Worm (Caenorhabditis elegans): ENCODE measurements around the gene F58G1.7.
A peak's percentile ranks its signal among the peaks of the same experiment; 100 is the strongest.

The F58G1.7 gene

DNA sequence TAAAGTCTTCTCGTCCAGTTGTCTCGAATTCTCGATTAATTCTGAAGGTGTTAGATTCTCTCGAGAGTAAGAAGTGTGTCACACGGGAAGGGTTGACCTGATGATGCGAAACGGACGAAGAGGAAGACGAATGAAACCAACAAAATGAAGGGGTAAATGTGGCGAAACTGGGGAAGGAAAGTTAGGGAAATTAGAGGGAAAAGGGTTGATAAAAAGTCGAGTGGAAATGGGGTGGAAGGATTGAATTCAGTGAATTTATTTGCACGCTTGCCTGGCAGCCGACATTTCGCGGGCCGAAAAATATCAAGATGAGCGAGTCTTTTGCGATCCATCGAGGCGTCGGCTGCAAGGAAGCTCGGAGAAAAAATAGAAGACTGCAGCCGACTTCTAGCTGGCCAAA lies at the start of gene F58G1.7:
F58G1.7 (minus strand) TSS at position 101 of the 400 bp plus-strand sequence.
- TF ChIP-seq die-1 (tag; optimal IDR thresholded peaks at IDR 0.05), result no peak
- no peak for TF ChIP-seq snpc-4 (GFP tag; optimal IDR thresholded peaks at IDR 0.05)
- TF ChIP-seq snpc-4 (tag; optimal IDR thresholded peaks at IDR 0.05), result peak in 2 of 4 experiments; percentile 35 to 68
- TF ChIP-seq zfh-2 (GFP tag; conservative IDR thresholded peaks at IDR 0.05), result 0 out of 2 replicates have a peak, but pooled peaks have one; percentile 20

DNA sequence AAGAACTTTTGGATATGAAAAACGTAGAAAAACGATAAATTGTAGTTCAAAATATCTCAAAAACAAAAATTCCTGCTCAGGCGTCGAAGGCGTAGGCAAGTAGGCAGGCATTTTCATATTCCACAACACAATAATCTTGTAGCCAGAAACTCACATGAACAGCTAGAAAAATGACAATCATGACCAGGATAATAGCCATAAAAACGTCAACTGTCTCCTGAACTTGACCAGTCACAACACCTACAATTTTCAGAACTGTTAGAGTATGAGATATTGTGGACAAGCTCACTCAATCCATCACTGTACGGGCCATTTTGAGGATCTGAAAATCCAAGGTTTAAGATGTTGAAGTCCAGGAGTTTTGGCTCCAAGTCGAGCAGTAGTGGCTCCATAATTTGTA lies 49.4 kb upstream of the F58G1.7 start, which contains the start of gene Y38F1A.7:
Y38F1A.7 (minus strand) TSS at position 392 of the 400 bp plus-strand sequence.
- no peak for TF ChIP-seq ZK185.1 (tag; optimal IDR thresholded peaks at IDR 0.05; ENCODE audit: poor library complexity, severe bottlenecking)
- TF ChIP-seq aptf-3 (GFP tag; IDR thresholded peaks at IDR 0.05), result no peak
- no peak for TF ChIP-seq B0261.1 (tag; optimal IDR thresholded peaks at IDR 0.05)
- TF ChIP-seq lin-40 (tag; optimal IDR thresholded peaks at IDR 0.05), result no peak
- no peak for TF ChIP-seq nfya-1 (tag; optimal IDR thresholded peaks at IDR 0.05; ENCODE audit: borderline replicate concordance, insufficient read depth)
- TF ChIP-seq xnd-1 (tag; optimal IDR thresholded peaks at IDR 0.05), result no peak
- no peak for TF ChIP-seq ceh-40 (GFP tag; IDR thresholded peaks at IDR 0.05)

DNA sequence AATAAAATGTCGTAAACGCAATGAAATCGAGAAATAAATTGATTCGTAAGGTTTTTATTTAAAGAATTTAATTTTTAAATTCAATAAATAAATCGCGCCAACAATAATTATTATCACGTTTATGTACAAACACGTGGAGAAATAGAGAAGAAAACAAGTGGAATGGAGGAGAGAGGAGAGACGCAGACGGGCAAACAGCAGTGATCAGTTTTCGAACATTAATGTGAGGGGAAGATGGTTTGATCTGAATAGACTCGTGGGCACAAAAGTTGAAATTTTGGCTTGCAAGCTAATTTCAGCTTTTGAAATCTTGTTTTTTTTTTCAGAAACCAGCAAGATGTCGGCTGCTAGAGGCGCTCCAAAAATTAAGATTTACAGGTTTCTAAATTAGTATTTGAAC lies 48.2 kb upstream of the F58G1.7 start, which contains the start of gene hphd-1:
hphd-1 (minus strand) TSS at position 323 of the 400 bp plus-strand sequence.
- TF ChIP-seq lir-1 (GFP tag; conservative IDR thresholded peaks at IDR 0.05) (no peak), aptf-3 (GFP tag; IDR thresholded peaks at IDR 0.05) (no peak), hrde-1 (tag; optimal IDR thresholded peaks at IDR 0.05; ENCODE audit: borderline replicate concordance) (no peak), attf-5 (GFP tag; optimal IDR thresholded peaks at IDR 0.05) (peak; percentile 49), nfya-2 (GFP tag; IDR thresholded peaks at IDR 0.05) (no peak), attf-3 (GFP tag; conservative IDR thresholded peaks at IDR 0.05) (no peak), sptf-2 (GFP tag; optimal IDR thresholded peaks at IDR 0.05) (no peak), tbp1 (GFP tag; optimal IDR thresholded peaks at IDR 0.05) (peak; percentile 13), rec-8 (tag; optimal IDR thresholded peaks at IDR 0.05) (no peak), fkh-3 (tag; optimal IDR thresholded peaks at IDR 0.05) (no peak), ztf-18 (tag; optimal IDR thresholded peaks at IDR 0.05) (no peak), snpc-4 (GFP tag; optimal IDR thresholded peaks at IDR 0.05) (no peak), snpc-4 (tag; optimal IDR thresholded peaks at IDR 0.05) (peak in 3 of 4 experiments; percentile 21 to 72 (median 65)), ceh-79 (tag; optimal IDR thresholded peaks at IDR 0.05) (no peak), ccch-3 (GFP tag; optimal IDR thresholded peaks at IDR 0.05) (no peak), hmg-1.2 (GFP tag; IDR thresholded peaks at IDR 0.05) (peak; percentile 77), F37B4.10 (GFP tag; IDR thresholded peaks at IDR 0.05) (no peak), madf-10 (tag; optimal IDR thresholded peaks at IDR 0.05) (no peak), F22D6.2 (tag; optimal IDR thresholded peaks at IDR 0.05) (no peak), ceh-27 (GFP tag; optimal IDR thresholded peaks at IDR 0.05) (no peak), F39B2.1 (GFP tag; IDR thresholded peaks at IDR 0.05) (no peak), egl-44 (GFP tag; IDR thresholded peaks at IDR 0.05) (0 out of 2 replicates have a peak, but pooled peaks have one; percentile 38), Y53F4B.3 (GFP tag; IDR thresholded peaks at IDR 0.05) (no peak), lsl-1 (GFP tag; optimal IDR thresholded peaks at IDR 0.05) (no peak), snpc-1.1 (tag; optimal IDR thresholded peaks at IDR 0.05; ENCODE audit: insufficient read depth) (peak; percentile 13), let-607 (tag; optimal IDR thresholded peaks at IDR 0.05) (peak in 1 of 2 experiments; percentile 65), chd-7 (tag; optimal IDR thresholded peaks at IDR 0.05) (no peak), Y53G8AR.9 (GFP tag; conservative IDR thresholded peaks at IDR 0.05) (0 out of 2 replicates have a peak, but pooled peaks have one; percentile 33), lin-40 (tag; optimal IDR thresholded peaks at IDR 0.05) (peak; percentile 37), dpff-1 (tag; optimal IDR thresholded peaks at IDR 0.05) (no peak), ZK185.1 (tag; optimal IDR thresholded peaks at IDR 0.05; ENCODE audit: poor library complexity, severe bottlenecking) (peak; percentile 24), nhr-80 (tag; optimal IDR thresholded peaks at IDR 0.05) (peak; percentile 69), egrh-3 (GFP tag; IDR thresholded peaks at IDR 0.05) (no peak), tbx-9 (tag; optimal IDR thresholded peaks at IDR 0.05; ENCODE audit: borderline replicate concordance) (no peak), cebp-1 (GFP tag; IDR thresholded peaks at IDR 0.05) (no peak), cebp-1 (tag; optimal IDR thresholded peaks at IDR 0.05) (peak; percentile 37)

Data from whole organism, young adult.